Fruit fly (Drosophila melanogaster): ENCODE results near the gene Dred.
A peak's percentile ranks its signal among the peaks of the same experiment; 100 is the strongest.

The Dred gene

DNA sequence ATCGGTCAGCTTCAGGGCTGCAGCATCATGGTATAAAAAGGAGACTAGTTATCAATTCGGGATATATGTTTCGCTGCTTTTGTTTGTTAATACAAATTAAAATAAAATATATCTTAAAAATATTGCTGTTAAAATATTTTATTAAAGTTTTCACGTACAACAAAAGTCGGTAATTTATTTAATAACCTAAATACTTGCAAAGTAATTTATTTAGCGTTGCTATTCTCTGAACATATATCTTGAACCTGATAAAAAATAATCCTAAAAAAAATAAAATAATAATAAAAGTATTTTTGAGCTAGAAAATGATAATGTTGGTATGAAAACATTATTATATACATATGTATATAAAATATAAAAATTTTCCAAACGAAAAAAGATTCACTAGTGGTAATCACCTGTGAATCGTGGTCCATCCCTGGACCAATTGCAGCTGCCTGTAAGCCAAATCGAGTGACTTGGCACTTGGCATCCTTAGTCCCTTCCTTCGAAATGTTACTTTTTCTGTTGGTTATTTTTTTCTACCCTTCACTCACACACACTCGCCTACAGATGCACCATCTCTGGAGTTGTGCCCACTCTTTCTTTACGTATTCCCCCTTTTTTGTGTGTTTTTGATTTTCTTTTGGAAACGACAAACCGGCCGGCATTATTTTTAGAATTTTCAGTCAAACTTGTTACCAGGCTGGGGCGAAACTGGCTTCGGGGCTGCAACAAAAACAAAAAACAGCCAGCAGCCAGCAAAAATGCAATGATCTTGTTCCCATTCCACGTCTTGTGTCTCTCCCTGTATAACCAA is 13.4 kb upstream of the Dred start:
- TF ChIP-seq CrebA (GFP tag; optimal IDR thresholded peaks at IDR 0.05; ENCODE audit: borderline replicate concordance) (peak; percentile 59), tai (GFP tag; optimal IDR thresholded peaks at IDR 0.05) (peak; percentile 19), Sp1 (GFP tag; optimal IDR thresholded peaks at IDR 0.05) (peak; percentile 88), Vsx2 (GFP tag; optimal IDR thresholded peaks at IDR 0.05; ENCODE audit: partially characterized antibody) (no peak), psq (GFP tag; optimal IDR thresholded peaks at IDR 0.05) (peak; percentile 58), br (GFP tag; optimal IDR thresholded peaks at IDR 0.05) (no peak), Myc (optimal IDR thresholded peaks at IDR 0.05) (no peak), HLH106 (tag; optimal IDR thresholded peaks at IDR 0.05) (peak; percentile 82), pan (optimal IDR thresholded peaks at IDR 0.05) (no peak), woc (GFP tag; optimal IDR thresholded peaks at IDR 0.05) (peak; percentile 6), foxo (GFP tag; optimal IDR thresholded peaks at IDR 0.05) (peak in 1 of 2 experiments; percentile 74), OdsH (GFP tag; optimal IDR thresholded peaks at IDR 0.05) (peak; percentile 51), N (GFP tag; optimal IDR thresholded peaks at IDR 0.05) (no peak), Rel (GFP tag; optimal IDR thresholded peaks at IDR 0.05) (peak; percentile 34), Rel (tag; optimal IDR thresholded peaks at IDR 0.05) (peak; percentile 67), dmrt93B (GFP tag; optimal IDR thresholded peaks at IDR 0.05) (peak; percentile 67), rgr (GFP tag; optimal IDR thresholded peaks at IDR 0.05) (peak; percentile 30), Hr83 (GFP tag; optimal IDR thresholded peaks at IDR 0.05; ENCODE audit: poor library complexity, severe bottlenecking) (no peak), CG9705 (GFP tag; optimal IDR thresholded peaks at IDR 0.05) (no peak), lola (GFP tag; optimal IDR thresholded peaks at IDR 0.05) (no peak), sage (GFP tag; optimal IDR thresholded peaks at IDR 0.05) (no peak)

DNA sequence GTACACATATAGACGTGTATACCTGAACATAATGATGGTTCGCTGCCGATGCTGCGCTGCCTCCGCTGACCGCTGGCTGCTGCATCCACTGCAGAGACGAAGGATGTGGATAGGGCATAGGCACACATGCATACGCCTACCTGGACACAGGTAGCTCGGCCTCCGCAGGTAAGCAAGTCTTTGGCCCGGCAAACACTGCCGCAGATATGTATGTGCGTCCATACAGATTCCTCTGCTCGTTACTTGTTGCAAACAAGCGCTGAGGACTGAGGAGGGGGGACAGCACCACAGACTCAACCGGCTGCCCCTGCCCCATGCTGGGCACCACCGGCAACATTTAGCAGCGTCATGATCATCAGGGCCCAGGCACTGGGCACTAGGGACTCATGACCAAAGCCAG is 12.7 kb upstream of the Dred start:
- peak; percentile 7 for TF ChIP-seq Vsx2 (GFP tag; optimal IDR thresholded peaks at IDR 0.05; ENCODE audit: partially characterized antibody)
- no peak for TF ChIP-seq HLH106 (tag; optimal IDR thresholded peaks at IDR 0.05)
- no peak for TF ChIP-seq tai (GFP tag; optimal IDR thresholded peaks at IDR 0.05)
- TF ChIP-seq CrebA (GFP tag; optimal IDR thresholded peaks at IDR 0.05; ENCODE audit: borderline replicate concordance), result peak; percentile 25
- TF ChIP-seq fru (GFP tag; optimal IDR thresholded peaks at IDR 0.05), result peak; percentile 87
- peak; percentile 44 for TF ChIP-seq woc (GFP tag; optimal IDR thresholded peaks at IDR 0.05)
- no peak for TF ChIP-seq Dfd (GFP tag; optimal IDR thresholded peaks at IDR 0.05)
- peak; percentile 12 for TF ChIP-seq Rel (GFP tag; optimal IDR thresholded peaks at IDR 0.05)
- peak; percentile 3 for TF ChIP-seq Rel (tag; optimal IDR thresholded peaks at IDR 0.05)
- no peak for TF ChIP-seq dsf (GFP tag; optimal IDR thresholded peaks at IDR 0.05; ENCODE audit: borderline replicate concordance)

dm6 chr3L:19555906-19556457 is 12.0 kb upstream of the Dred start:
- TF ChIP-seq foxo (GFP tag; optimal IDR thresholded peaks at IDR 0.05) (peak in 1 of 2 experiments; percentile 17), Rel (GFP tag; optimal IDR thresholded peaks at IDR 0.05) (no peak), Rel (tag; optimal IDR thresholded peaks at IDR 0.05) (peak; percentile 31), GATAd (GFP tag; optimal IDR thresholded peaks at IDR 0.05) (no peak), Dif (GFP tag; optimal IDR thresholded peaks at IDR 0.05; ENCODE audit: partially characterized antibody) (no peak), sv (GFP tag; optimal IDR thresholded peaks at IDR 0.05) (no peak), Dfd (GFP tag; optimal IDR thresholded peaks at IDR 0.05) (no peak)

DNA sequence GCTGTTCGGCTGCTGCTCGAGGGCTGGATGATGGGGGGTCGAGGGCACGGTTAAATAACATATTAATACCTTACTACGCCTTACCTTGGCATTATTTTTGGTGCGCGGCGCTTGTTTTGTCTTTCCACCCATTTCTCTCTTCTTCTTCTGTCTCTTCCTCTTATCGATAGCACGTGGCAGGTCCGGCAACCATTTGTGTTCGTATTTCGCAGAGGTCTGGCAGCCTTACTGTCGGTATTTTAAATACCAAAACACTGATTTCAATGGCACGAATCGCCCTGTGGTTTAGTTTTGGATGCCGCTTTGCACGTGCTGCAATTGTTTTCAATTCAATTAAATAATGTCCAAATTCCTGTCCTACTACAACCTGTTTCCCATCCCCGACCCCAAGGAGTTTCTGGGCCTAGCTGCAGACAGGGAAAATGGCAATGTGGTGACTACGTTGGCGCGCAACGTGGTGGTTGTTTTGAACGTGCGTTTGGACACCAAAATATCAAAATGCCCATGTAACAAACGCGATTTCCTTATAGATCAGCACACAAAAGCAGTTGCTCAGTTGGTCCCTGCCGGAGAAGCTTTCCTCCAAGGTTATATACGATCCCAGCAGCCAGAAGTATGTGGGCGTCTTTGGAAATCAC is 8.2 kb upstream of the Dred start, which contains the start of the genes Ltn1 and CG9300:
Ltn1 (minus strand) TSS at position 155 of the 638 bp plus-strand sequence.
CG9300 (plus strand) TSS at position 285 of the 638 bp plus-strand sequence.
- TF ChIP-seq Hr83 (GFP tag; optimal IDR thresholded peaks at IDR 0.05; ENCODE audit: poor library complexity, severe bottlenecking), result peak; percentile 9
- peak; percentile 43 for TF ChIP-seq Myc (optimal IDR thresholded peaks at IDR 0.05)
- no peak for TF ChIP-seq dsf (GFP tag; optimal IDR thresholded peaks at IDR 0.05; ENCODE audit: borderline replicate concordance)
- no peak for TF ChIP-seq rgr (GFP tag; optimal IDR thresholded peaks at IDR 0.05)

dm6 chr3L:19544810-19545209 is 805 bp upstream of the Dred start, which contains the start of the genes CG46435 and Rcd7:
TSS of gene CG46435 (plus strand) at chr3L:19545110.
TSS of gene Rcd7 (plus strand) at chr3L:19545110.
- no peak for TF ChIP-seq dl (GFP tag; optimal IDR thresholded peaks at IDR 0.05; ENCODE audit: insufficient read depth in 1 of 2, partially characterized antibody in 2 of 2)
- no peak for TF ChIP-seq Abd-B (GFP tag; optimal IDR thresholded peaks at IDR 0.05)
- no peak for TF ChIP-seq br (GFP tag; optimal IDR thresholded peaks at IDR 0.05)
- no peak for TF ChIP-seq N (GFP tag; optimal IDR thresholded peaks at IDR 0.05)
- no peak for TF ChIP-seq Sp1 (GFP tag; optimal IDR thresholded peaks at IDR 0.05)
- no peak for TF ChIP-seq woc (GFP tag; optimal IDR thresholded peaks at IDR 0.05)
- TF ChIP-seq Myc (optimal IDR thresholded peaks at IDR 0.05), result no peak
- TF ChIP-seq rgr (GFP tag; optimal IDR thresholded peaks at IDR 0.05), result no peak
- TF ChIP-seq Hnf4 (GFP tag; optimal IDR thresholded peaks at IDR 0.05), result no peak
- no peak for TF ChIP-seq HLH106 (tag; optimal IDR thresholded peaks at IDR 0.05)
- no peak for TF ChIP-seq OdsH (GFP tag; optimal IDR thresholded peaks at IDR 0.05)
- TF ChIP-seq Hr78 (GFP tag; optimal IDR thresholded peaks at IDR 0.05), result no peak
- no peak for TF ChIP-seq sv (GFP tag; optimal IDR thresholded peaks at IDR 0.05)
- no peak for TF ChIP-seq psq (GFP tag; optimal IDR thresholded peaks at IDR 0.05)

All from whole organism, wandering third instar larva.